Fruit fly (Drosophila melanogaster): ENCODE results near the gene CG17839.

CG17839 gene

DNA sequence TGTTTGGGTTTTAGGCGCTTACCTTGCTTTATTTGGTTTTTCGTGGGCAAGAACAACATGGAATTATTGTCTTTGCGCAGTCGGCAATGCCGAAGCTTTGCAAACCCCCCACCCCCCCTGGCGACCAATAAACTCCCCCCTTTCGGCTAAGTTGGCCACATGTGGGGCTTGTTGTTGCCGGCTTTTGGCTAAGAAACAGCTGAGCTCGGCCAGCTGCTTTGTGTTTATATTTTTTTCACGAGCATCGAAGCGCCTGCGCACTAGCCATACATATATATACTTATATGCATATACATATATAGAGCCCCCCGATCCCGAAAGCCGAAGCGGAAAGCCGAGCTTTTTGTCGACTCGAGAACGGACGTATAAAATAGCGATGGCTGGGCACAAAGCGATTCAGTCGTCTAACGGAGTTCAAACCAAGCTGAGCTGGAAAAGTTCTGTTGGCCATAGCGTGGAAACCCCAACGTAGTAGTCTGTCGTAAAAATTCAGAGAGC, at the start of gene CG17839:
CG17839 (plus strand) TSS at position 413 of the 498 bp plus-strand sequence.
- TF ChIP-seq cic (GFP tag; optimal IDR thresholded peaks at IDR 0.05) (peak; percentile 24), CG14711 (tag; optimal IDR thresholded peaks at IDR 0.05) (no peak), Mnt (GFP tag; optimal IDR thresholded peaks at IDR 0.05) (peak; percentile 51), pad (GFP tag; optimal IDR thresholded peaks at IDR 0.05) (no peak), kay (GFP tag; ENCODE audit: borderline replicate concordance) (no peak), bab1 (GFP tag; optimal IDR thresholded peaks at IDR 0.05) (peak; percentile 45), CG33017 (tag; optimal IDR thresholded peaks at IDR 0.05) (no peak), CG7045 (GFP tag; optimal IDR thresholded peaks at IDR 0.05) (no peak), tj (GFP tag; optimal IDR thresholded peaks at IDR 0.05) (peak; percentile 92), ovo (GFP tag; optimal IDR thresholded peaks at IDR 0.05) (peak; percentile 49)

DNA sequence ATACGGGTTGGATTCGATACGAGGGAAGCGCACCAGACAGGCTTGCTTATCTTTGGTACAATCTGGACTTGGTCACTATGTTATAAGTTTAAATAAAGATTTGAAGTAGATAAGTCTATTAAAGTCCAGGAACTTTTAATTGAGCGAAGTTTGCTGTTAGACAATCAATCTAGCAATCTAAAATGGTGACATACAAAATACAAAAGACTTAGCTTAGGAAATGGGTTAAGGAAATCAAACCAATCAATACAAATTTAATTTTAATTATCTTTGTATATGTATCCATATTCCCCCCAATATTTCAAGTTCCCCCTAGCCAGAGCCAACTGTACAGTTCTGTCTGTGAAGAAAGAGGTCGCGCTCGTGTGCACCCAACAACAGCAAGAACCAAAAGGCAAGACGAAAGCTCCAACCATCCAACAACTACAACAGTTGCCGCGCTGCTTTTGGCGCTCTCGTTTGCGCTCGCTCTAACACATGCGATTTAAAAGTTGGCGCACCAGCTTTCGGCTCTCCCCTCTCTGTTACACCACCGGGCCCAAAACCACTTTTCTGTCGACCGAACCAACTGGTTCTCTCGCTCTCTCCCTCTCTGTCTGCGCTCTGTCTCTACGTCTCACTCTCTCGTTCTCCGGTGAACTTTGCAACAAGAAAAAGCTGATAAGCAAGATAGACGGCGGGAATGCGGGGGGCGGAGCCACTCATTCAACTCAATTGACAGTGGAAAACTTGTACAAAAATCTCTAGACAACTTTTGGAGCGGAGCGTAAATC, 48.8 kb upstream of the CG17839 start:
- TF ChIP-seq Clk (GFP tag; optimal IDR thresholded peaks at IDR 0.05) (peak; percentile 66), CG1620 (GFP tag; optimal IDR thresholded peaks at IDR 0.05) (peak; percentile 79), bab1 (GFP tag; optimal IDR thresholded peaks at IDR 0.05) (peak; percentile 44), cic (GFP tag; optimal IDR thresholded peaks at IDR 0.05) (peak; percentile 98), CG7045 (GFP tag; optimal IDR thresholded peaks at IDR 0.05) (peak; percentile 87), kay (GFP tag; ENCODE audit: borderline replicate concordance) (peak; percentile 93), Hr96 (GFP tag; optimal IDR thresholded peaks at IDR 0.05) (peak; percentile 71), CG7101 (tag; optimal IDR thresholded peaks at IDR 0.05) (peak; percentile 90), tj (GFP tag; optimal IDR thresholded peaks at IDR 0.05) (peak; percentile 55), CG33017 (tag; optimal IDR thresholded peaks at IDR 0.05) (peak; percentile 85), CG12768 (GFP tag; optimal IDR thresholded peaks at IDR 0.05) (peak; percentile 85), CG5204 (GFP tag; optimal IDR thresholded peaks at IDR 0.05) (peak; percentile 93), Crg-1 (GFP tag; optimal IDR thresholded peaks at IDR 0.05) (peak; percentile 64), toe (GFP tag; optimal IDR thresholded peaks at IDR 0.05) (peak; percentile 82), Mnt (GFP tag; optimal IDR thresholded peaks at IDR 0.05) (peak; percentile 76), cnc (optimal IDR thresholded peaks at IDR 0.05) (no peak), CG14711 (tag; optimal IDR thresholded peaks at IDR 0.05) (peak; percentile 73), CG11617 (GFP tag; optimal IDR thresholded peaks at IDR 0.05) (peak; percentile 88), ovo (GFP tag; optimal IDR thresholded peaks at IDR 0.05) (no peak), pad (GFP tag; optimal IDR thresholded peaks at IDR 0.05) (peak; percentile 77)

DNA sequence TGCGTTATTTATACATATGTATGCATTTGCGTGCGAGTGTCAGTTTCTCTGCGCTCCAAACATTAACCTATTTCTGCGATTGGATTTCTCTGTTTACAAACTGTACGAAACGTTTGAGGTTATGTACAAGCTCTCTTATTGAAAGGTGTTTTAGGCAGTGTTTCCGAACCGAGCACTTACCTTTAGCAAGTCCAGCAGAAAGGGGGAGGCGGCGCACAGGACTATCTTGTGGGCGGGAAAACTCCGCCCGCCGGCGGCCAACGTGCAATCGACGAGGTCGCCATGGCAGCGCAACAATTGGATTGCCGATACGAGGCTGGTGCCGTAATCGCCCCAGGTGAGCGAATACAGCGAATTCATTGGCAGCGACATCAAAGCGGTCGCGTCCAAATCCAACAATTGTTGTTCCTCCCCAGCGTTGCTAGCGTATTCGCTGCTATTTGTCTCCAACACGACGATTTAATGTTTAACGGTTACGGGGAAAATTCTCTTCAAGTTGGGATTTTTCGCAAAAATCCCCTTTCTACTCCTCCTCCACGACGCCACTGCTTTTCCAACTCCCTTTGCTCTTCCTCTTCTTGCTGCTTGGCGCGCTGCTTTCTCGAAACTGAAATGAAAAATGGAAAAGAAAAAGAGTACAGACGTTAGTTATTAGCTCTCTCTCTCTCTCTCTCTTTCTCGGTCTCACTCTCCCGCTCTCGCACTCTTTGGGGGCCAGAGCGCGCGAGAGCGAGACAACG, 48.0 kb upstream of the CG17839 start:
- TF ChIP-seq cic (GFP tag; optimal IDR thresholded peaks at IDR 0.05) (peak; percentile 64), CG5204 (GFP tag; optimal IDR thresholded peaks at IDR 0.05) (peak; percentile 90), CG7045 (GFP tag; optimal IDR thresholded peaks at IDR 0.05) (peak; percentile 94), toe (GFP tag; optimal IDR thresholded peaks at IDR 0.05) (peak; percentile 84), tj (GFP tag; optimal IDR thresholded peaks at IDR 0.05) (peak; percentile 63), CG12768 (GFP tag; optimal IDR thresholded peaks at IDR 0.05) (peak; percentile 88), CG14711 (tag; optimal IDR thresholded peaks at IDR 0.05) (peak; percentile 74), pad (GFP tag; optimal IDR thresholded peaks at IDR 0.05) (peak; percentile 78), CG11617 (GFP tag; optimal IDR thresholded peaks at IDR 0.05) (peak; percentile 87), CG1620 (GFP tag; optimal IDR thresholded peaks at IDR 0.05) (peak; percentile 65), bab1 (GFP tag; optimal IDR thresholded peaks at IDR 0.05) (peak; percentile 76), cnc (optimal IDR thresholded peaks at IDR 0.05) (no peak), ovo (GFP tag; optimal IDR thresholded peaks at IDR 0.05) (peak; percentile 59), Hr96 (GFP tag; optimal IDR thresholded peaks at IDR 0.05) (peak; percentile 88), CG7101 (tag; optimal IDR thresholded peaks at IDR 0.05) (peak; percentile 88), CG33017 (tag; optimal IDR thresholded peaks at IDR 0.05) (peak; percentile 67), kay (GFP tag; ENCODE audit: borderline replicate concordance) (peak; percentile 92), Crg-1 (GFP tag; optimal IDR thresholded peaks at IDR 0.05) (peak; percentile 78), Clk (GFP tag; optimal IDR thresholded peaks at IDR 0.05) (peak; percentile 86), Mnt (GFP tag; optimal IDR thresholded peaks at IDR 0.05) (peak; percentile 53)

DNA sequence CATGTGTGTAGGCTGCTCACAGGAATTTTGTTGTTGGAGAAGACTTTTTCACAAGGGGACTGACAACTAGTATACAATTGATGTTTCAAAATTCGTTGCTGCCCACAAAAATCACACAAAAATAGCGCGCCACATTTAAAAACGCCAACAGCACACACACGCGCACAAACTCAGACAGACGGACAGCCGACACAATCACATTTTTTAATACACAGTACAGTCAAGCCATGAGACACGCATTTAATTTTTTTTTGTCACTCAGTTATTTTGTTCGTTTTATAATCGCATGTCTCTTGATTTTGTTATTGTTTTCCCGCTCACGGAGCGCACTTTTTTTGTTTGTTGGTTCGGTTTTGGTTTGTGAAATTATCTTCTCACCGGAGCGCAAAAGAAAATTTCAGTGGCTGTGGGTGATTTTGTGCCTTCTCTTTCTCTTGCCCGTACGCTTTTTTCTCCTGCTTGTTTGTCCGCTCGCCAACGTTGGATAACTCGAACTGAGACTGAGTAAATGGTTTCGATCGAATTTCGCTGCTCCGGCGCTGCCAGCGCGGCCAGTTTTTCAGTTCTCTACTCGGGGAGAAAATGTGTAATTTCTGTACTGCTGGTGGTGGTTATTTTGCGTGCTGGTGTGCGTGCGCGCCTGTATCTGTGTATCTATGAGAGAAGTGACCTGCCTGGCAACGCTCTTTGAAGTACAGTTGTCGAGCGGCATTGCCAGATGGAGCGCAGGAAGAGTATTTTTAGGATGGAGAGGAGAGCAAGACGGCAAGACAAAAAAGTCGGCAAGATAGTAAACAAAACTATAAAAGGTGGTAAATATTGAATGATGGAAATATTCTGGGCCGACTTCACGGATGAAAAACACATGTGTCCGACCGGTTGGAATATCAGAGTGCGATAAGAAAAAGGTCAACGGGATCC, 47.2 kb upstream of the CG17839 start, which contains the start of gene CG42507:
CG42507 (minus strand) TSS at position 499 of the 921 bp plus-strand sequence.
- TF ChIP-seq CG12768 (GFP tag; optimal IDR thresholded peaks at IDR 0.05) (peak; percentile 34), toe (GFP tag; optimal IDR thresholded peaks at IDR 0.05) (no peak), CG1620 (GFP tag; optimal IDR thresholded peaks at IDR 0.05) (peak; percentile 35), CG7101 (tag; optimal IDR thresholded peaks at IDR 0.05) (peak; percentile 62), pad (GFP tag; optimal IDR thresholded peaks at IDR 0.05) (peak; percentile 80), tj (GFP tag; optimal IDR thresholded peaks at IDR 0.05) (no peak), CG14711 (tag; optimal IDR thresholded peaks at IDR 0.05) (peak; percentile 45), CG7045 (GFP tag; optimal IDR thresholded peaks at IDR 0.05) (peak; percentile 4), CG11617 (GFP tag; optimal IDR thresholded peaks at IDR 0.05) (no peak), bab1 (GFP tag; optimal IDR thresholded peaks at IDR 0.05) (peak; percentile 56), cnc (optimal IDR thresholded peaks at IDR 0.05) (no peak), Hr96 (GFP tag; optimal IDR thresholded peaks at IDR 0.05) (peak; percentile 64), CG33017 (tag; optimal IDR thresholded peaks at IDR 0.05) (peak; percentile 64), CG5204 (GFP tag; optimal IDR thresholded peaks at IDR 0.05) (no peak), Clk (GFP tag; optimal IDR thresholded peaks at IDR 0.05) (peak; percentile 55), ovo (GFP tag; optimal IDR thresholded peaks at IDR 0.05) (peak; percentile 75), cic (GFP tag; optimal IDR thresholded peaks at IDR 0.05) (peak; percentile 81), Mnt (GFP tag; optimal IDR thresholded peaks at IDR 0.05) (peak; percentile 71), Crg-1 (GFP tag; optimal IDR thresholded peaks at IDR 0.05) (peak; percentile 67), kay (GFP tag; ENCODE audit: borderline replicate concordance) (peak; percentile 14)

Data from whole organism, adult.